Worm (Caenorhabditis elegans): Measurements from ENCODE around the gene igcm-4.

- TF ChIP-seq hlh-1 (tag; optimal IDR thresholded peaks at IDR 0.05) (peak; percentile 1), mep-1 (tag; optimal IDR thresholded peaks at IDR 0.05) (no peak), nhr-28 (tag; optimal IDR thresholded peaks at IDR 0.05) (no peak), nhr-12 (tag; optimal IDR thresholded peaks at IDR 0.05) (no peak), pha-4 (tag; optimal IDR thresholded peaks at IDR 0.05) (no peak), blmp-1 (tag; optimal IDR thresholded peaks at IDR 0.05) (no peak), unc-62 (GFP tag; optimal IDR thresholded peaks at IDR 0.05) (peak; percentile 99), ces-1 (GFP tag; optimal IDR thresholded peaks at IDR 0.05) (peak; percentile 12)
Measured at ce11 chrX:2046124-2046722, at the start of gene igcm-4.
